Fruit fly (Drosophila melanogaster) whole organism, wandering third instar larva: ENCODE data around the gene CG31999.

Experiments
- Dfd ChIP-seq: fragments of >200 bp; optimal IDR thresholded peaks from 2 replicates; lab custom pipeline; 2017; ENCODE audit warnings: missing biosample characterization, missing genetic modification characterization
- Hnf4 ChIP-seq: fragments of 200-800 bp; sonication (Bioruptor generic); optimal IDR thresholded peaks from 2 replicates; lab custom pipeline; 2016; ENCODE audit warnings: missing biosample characterization, mild to moderate bottlenecking, missing genetic modification characterization
- Myc ChIP-seq: fragments of >200 bp; optimal IDR thresholded peaks from 2 replicates; lab custom pipeline; 2017
- h ChIP-seq: fragments of 200-800 bp; sonication (Bioruptor generic); optimal IDR thresholded peaks from 3 replicates; lab custom pipeline; 2016; ENCODE audit warnings: missing biosample characterization, mild to moderate bottlenecking, missing genetic modification characterization
- pan ChIP-seq: fragments of >200 bp; optimal IDR thresholded peaks from 2 replicates; lab custom pipeline; 2017
- psq ChIP-seq: fragments of 200-800 bp; sonication (Bioruptor generic); optimal IDR thresholded peaks from 3 replicates; lab custom pipeline; 2017; ENCODE audit warnings: missing biosample characterization, mild to moderate bottlenecking, missing genetic modification characterization, moderate library complexity
- sage ChIP-seq: fragments of 200-800 bp; sonication (Bioruptor generic); optimal IDR thresholded peaks from 2 replicates; lab custom pipeline; 2016; ENCODE audit warnings: missing biosample characterization, mild to moderate bottlenecking, missing genetic modification characterization

- TF ChIP-seq Hnf4 (GFP tag; lab: Kevin White, UChicago) (no peak), sage (GFP tag; lab: Kevin White, UChicago) (no peak), Dfd (GFP tag; lab: Kevin White, UChicago) (no peak), psq (GFP tag; lab: Kevin White, UChicago) (no peak), Myc (lab: Kevin White, UChicago) (no peak), h (GFP tag; lab: Kevin White, UChicago) (no peak), pan (lab: Kevin White, UChicago) (no peak)
Measured at dm6 chr4:261484-262070, 34.0 kb upstream of the CG31999 start.
